Worm (Caenorhabditis elegans): Measurements from ENCODE around the gene F59A7.14.

DNA sequence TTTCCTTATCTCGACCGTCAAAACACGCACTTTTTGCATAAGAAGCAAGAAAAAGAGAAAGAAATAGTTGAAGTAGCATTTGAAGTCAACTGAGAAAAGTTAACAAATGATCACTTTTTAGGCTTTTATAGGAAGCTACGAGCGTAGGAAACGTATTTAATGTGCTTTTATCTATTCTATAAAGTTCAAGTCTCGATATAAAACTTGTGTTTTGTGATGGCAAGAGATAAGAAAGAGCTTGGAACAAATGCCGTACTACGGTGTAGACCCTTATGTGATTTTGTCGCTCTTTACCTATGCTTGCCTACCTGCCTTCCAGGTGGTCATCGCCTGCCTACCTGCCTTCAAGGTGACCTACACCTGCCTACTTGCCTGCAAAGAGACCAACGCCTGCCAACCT is 14.6 kb upstream of the F59A7.14 start, which contains the start of gene clec-206:
- TF ChIP-seq nhr-12 (tag; optimal IDR thresholded peaks at IDR 0.05) (no peak), ceh-82 (tag; optimal IDR thresholded peaks at IDR 0.05) (no peak), unc-62 (GFP tag; optimal IDR thresholded peaks at IDR 0.05) (no peak), ztf-11 (tag; optimal IDR thresholded peaks at IDR 0.05) (no peak)
